Worm (Caenorhabditis elegans) whole organism, L4 larva: ENCODE measurements around the gene Y43B11AL.1.
A peak's percentile ranks its signal among the peaks of the same experiment; 100 is the strongest.

ENCODE experiments used
- F49E8.2 ChIP-seq: sonication (generic microtip); optimal IDR thresholded peaks from 2 replicates; lab custom pipeline; 2016; ENCODE audit warnings: missing compliant biosample characterization, mild to moderate bottlenecking, missing genetic modification characterization, borderline replicate concordance
- T20F7.1 ChIP-seq: fragments of 200-800 bp; sonication (Bioruptor generic); optimal IDR thresholded peaks from 2 replicates; lab custom pipeline; 2018; ENCODE audit warnings: mild to moderate bottlenecking, missing genetic modification characterization, missing compliant biosample characterization
- Y48G9A.11 ChIP-seq: fragments of 200-800 bp; sonication (Bioruptor generic); IDR thresholded peaks from 2 replicates; pipeline ENCODE4 v1.3.6; 2022; ENCODE audit warnings: missing genetic modification reagents, missing genetic modification characterization, missing compliant biosample characterization
- attf-4 ChIP-seq: sonication (generic microtip); optimal IDR thresholded peaks from 3 replicates; lab custom pipeline; 2017; ENCODE audit warnings: missing biosample characterization, missing genetic modification characterization
- ceh-28 ChIP-seq: fragments of 150-350 bp; optimal IDR thresholded peaks from 2 replicates; lab custom pipeline; 2014; ENCODE audit warnings: missing biosample characterization, missing genetic modification reagents, missing genetic modification characterization
- ceh-32 ChIP-seq: sonication (generic microtip); optimal IDR thresholded peaks from 2 replicates; lab custom pipeline; 2016; ENCODE audit warnings: mild to moderate bottlenecking, missing genetic modification characterization, missing compliant biosample characterization; ENCODE audit not compliant: poor library complexity
- ceh-62 ChIP-seq: sonication (generic microtip); optimal IDR thresholded peaks from 2 replicates; lab custom pipeline; 2017; ENCODE audit warnings: missing biosample characterization, missing genetic modification characterization
- ces-1 ChIP-seq: fragments of 150-350 bp; sonication (generic microtip); optimal IDR thresholded peaks from 4 replicates; lab custom pipeline; 2014; ENCODE audit warnings: missing biosample characterization, missing genetic modification reagents, missing genetic modification characterization
- cey-2 ChIP-seq: sonication (generic microtip); optimal IDR thresholded peaks from 3 replicates; lab custom pipeline; 2017; ENCODE audit warnings: missing genetic modification characterization, mild to moderate bottlenecking, missing compliant biosample characterization, antibody characterized with exemption, borderline replicate concordance; ENCODE audit not compliant: insufficient read depth
- daf-16 ChIP-seq, 3 experiments: sonication (generic microtip); optimal IDR thresholded peaks; 2 replicates each; lab custom pipeline; 2016 to 2017; ENCODE audit warnings: missing genetic modification characterization in 3 of 3, missing genetic modification reagents in 3 of 3, mild to moderate bottlenecking in 2 of 3, missing compliant biosample characterization in 2 of 3, missing biosample characterization in 1 of 3, moderate library complexity in 1 of 3
- daf-19 ChIP-seq: fragments of 200-800 bp; sonication (Bioruptor generic); conservative IDR thresholded peaks from 2 replicates; pipeline ENCODE4 v1.3.6; 2022; ENCODE audit warnings: missing genetic modification characterization, missing compliant biosample characterization
- daf-8 ChIP-seq: fragments of 200-800 bp; sonication (Bioruptor generic); IDR thresholded peaks from 2 replicates; pipeline ENCODE4 v1.3.6; 2022; ENCODE audit warnings: missing genetic modification characterization, missing compliant biosample characterization
- dmd-6 ChIP-seq: fragments of 200-800 bp; sonication (Bioruptor generic); IDR thresholded peaks from 2 replicates; pipeline ENCODE4 v1.3.6; 2022; ENCODE audit warnings: missing genetic modification reagents, missing genetic modification characterization, missing compliant biosample characterization
- dmd-8 ChIP-seq: fragments of 200-800 bp; sonication (Bioruptor generic); IDR thresholded peaks from 2 replicates; pipeline ENCODE4 v1.3.6; 2022; ENCODE audit warnings: missing genetic modification characterization, missing compliant biosample characterization
- dve-1 ChIP-seq: sonication (generic microtip); optimal IDR thresholded peaks from 2 replicates; lab custom pipeline; 2017; ENCODE audit warnings: antibody characterized with exemption, mild to moderate bottlenecking, missing genetic modification characterization, missing compliant biosample characterization; ENCODE audit not compliant: insufficient read depth
- egl-43 ChIP-seq: fragments of 200-800 bp; sonication (Bioruptor generic); IDR thresholded peaks from 2 replicates; pipeline ENCODE4 v1.3.6; 2022; ENCODE audit warnings: missing genetic modification reagents, missing genetic modification characterization, missing compliant biosample characterization
- fkh-10 ChIP-seq: fragments of 150-350 bp; optimal IDR thresholded peaks from 2 replicates; lab custom pipeline; 2014; ENCODE audit warnings: missing biosample characterization, missing genetic modification reagents, missing genetic modification characterization
- hif-1 ChIP-seq, 2 experiments: sonication (generic microtip); optimal IDR thresholded peaks; 2 replicates each; lab custom pipeline; 2016 to 2017; ENCODE audit warnings: missing compliant biosample characterization in 2 of 2, missing genetic modification characterization in 2 of 2, missing genetic modification reagents in 2 of 2, missing genotype in 2 of 2, mild to moderate bottlenecking in 1 of 2
- hlh-11 ChIP-seq: fragments of 200-800 bp; sonication (Bioruptor generic); optimal IDR thresholded peaks from 2 replicates; lab custom pipeline; 2018; ENCODE audit warnings: mild to moderate bottlenecking, missing genetic modification characterization, missing compliant biosample characterization
- hlh-30 ChIP-seq: sonication (generic microtip); optimal IDR thresholded peaks from 2 replicates; lab custom pipeline; 2017; ENCODE audit warnings: antibody characterized with exemption, mild to moderate bottlenecking, missing genetic modification characterization, missing compliant biosample characterization; ENCODE audit not compliant: insufficient read depth
- lin-1 ChIP-seq: fragments of 200-800 bp; sonication (Bioruptor generic); IDR thresholded peaks from 2 replicates; pipeline ENCODE4 v1.3.6; 2022; ENCODE audit warnings: missing genetic modification reagents, missing genetic modification characterization, missing compliant biosample characterization
- lin-38 ChIP-seq: fragments of 200-800 bp; sonication (Bioruptor generic); IDR thresholded peaks from 2 replicates; pipeline ENCODE4 v1.3.6; 2022; ENCODE audit warnings: missing genetic modification reagents, missing genetic modification characterization, missing compliant biosample characterization
- lir-3 ChIP-seq: sonication (generic microtip); optimal IDR thresholded peaks from 2 replicates; lab custom pipeline; 2016; ENCODE audit warnings: mild to moderate bottlenecking, missing genetic modification characterization, missing compliant biosample characterization
- lsy-2 ChIP-seq, 2 experiments: fragments of 150-350 bp in 1 of 2; sonication (generic microtip) in 1 of 2; optimal IDR thresholded peaks; 2 replicates each; lab custom pipeline; 2014 to 2017; ENCODE audit warnings: missing biosample characterization in 2 of 2, missing genetic modification characterization in 2 of 2
- madf-9 ChIP-seq: fragments of 200-800 bp; sonication (Bioruptor generic); conservative IDR thresholded peaks from 2 replicates; pipeline ENCODE4 v1.3.6; 2022; ENCODE audit warnings: missing genetic modification reagents, missing genetic modification characterization, missing compliant biosample characterization
- mdl-1 ChIP-seq, 2 experiments: fragments of 150-350 bp in 1 of 2; sonication (generic microtip) in 1 of 2; optimal IDR thresholded peaks; 2 replicates each; lab custom pipeline; 2014 to 2017; ENCODE audit warnings: missing biosample characterization in 2 of 2, missing genetic modification characterization in 2 of 2
- mep-1 ChIP-seq: fragments of 150-350 bp; sonication (generic microtip); optimal IDR thresholded peaks from 3 replicates; lab custom pipeline; 2014; ENCODE audit warnings: missing biosample characterization, missing genetic modification characterization
- mes-2 ChIP-seq: sonication (generic microtip); optimal IDR thresholded peaks from 2 replicates; lab custom pipeline; 2016; ENCODE audit warnings: missing genotype, mild to moderate bottlenecking, missing genetic modification characterization, missing compliant biosample characterization; ENCODE audit not compliant: poor library complexity, severe bottlenecking
- mxl-3 ChIP-seq: fragments of 200-800 bp; sonication (Bioruptor generic); optimal IDR thresholded peaks from 2 replicates; lab custom pipeline; 2018; ENCODE audit warnings: mild to moderate bottlenecking, missing genetic modification characterization, missing compliant biosample characterization
- nhr-102 ChIP-seq: sonication (generic microtip); optimal IDR thresholded peaks from 2 replicates; lab custom pipeline; 2016; ENCODE audit warnings: mild to moderate bottlenecking, missing genetic modification characterization, moderate library complexity, missing compliant biosample characterization
- nhr-237 ChIP-seq: sonication (generic microtip); optimal IDR thresholded peaks from 2 replicates; lab custom pipeline; 2017; ENCODE audit warnings: missing biosample characterization, missing genetic modification characterization
- nhr-28 ChIP-seq: fragments of 150-350 bp; optimal IDR thresholded peaks from 2 replicates; lab custom pipeline; 2014; ENCODE audit warnings: missing biosample characterization, missing genetic modification characterization
- nhr-48 ChIP-seq: sonication (generic microtip); optimal IDR thresholded peaks from 2 replicates; lab custom pipeline; 2016; ENCODE audit warnings: mild to moderate bottlenecking, missing genetic modification characterization, missing compliant biosample characterization
- nhr-6 ChIP-seq: fragments of 150-350 bp; optimal IDR thresholded peaks from 2 replicates; lab custom pipeline; 2014; ENCODE audit warnings: missing biosample characterization, missing genetic modification characterization
- nhr-77 ChIP-seq: fragments of 150-350 bp; optimal IDR thresholded peaks from 2 replicates; lab custom pipeline; 2014; ENCODE audit warnings: missing biosample characterization, missing genetic modification characterization
- php-3 ChIP-seq: fragments of 200-800 bp; sonication (Bioruptor generic); IDR thresholded peaks from 2 replicates; pipeline ENCODE4 v1.3.6; 2022; ENCODE audit warnings: missing genetic modification reagents, missing genetic modification characterization, missing compliant biosample characterization
- pqm-1 ChIP-seq: sonication (generic microtip); optimal IDR thresholded peaks from 2 replicates; lab custom pipeline; 2017; ENCODE audit warnings: missing biosample characterization, missing genetic modification characterization
- set-16 ChIP-seq: fragments of 200-800 bp; sonication (Bioruptor generic); IDR thresholded peaks from 2 replicates; pipeline ENCODE4 v1.3.6; 2022; ENCODE audit warnings: missing genetic modification reagents, missing genetic modification characterization, missing compliant biosample characterization
- snpc-4 ChIP-seq: fragments of 150-350 bp; optimal IDR thresholded peaks from 2 replicates; lab custom pipeline; 2014; ENCODE audit warnings: missing biosample characterization, missing genetic modification characterization
- spr-1 ChIP-seq: sonication (generic microtip); optimal IDR thresholded peaks from 2 replicates; lab custom pipeline; 2016; ENCODE audit warnings: mild to moderate bottlenecking, missing genetic modification characterization, missing compliant biosample characterization
- unc-62 ChIP-seq, 3 experiments: fragments of 150-350 bp in 1 of 3; sonication (generic microtip); optimal IDR thresholded peaks in 2 of 3; peaks in 1 of 3; 1 replicate in 1 of 3; 2 replicates in 2 of 3; lab custom pipeline; 2014 to 2017; ENCODE audit warnings: missing biosample characterization in 3 of 3, missing genetic modification characterization in 3 of 3, missing genetic modification reagents in 3 of 3, missing genotype in 1 of 3
- zfp-2 ChIP-seq: sonication (generic microtip); optimal IDR thresholded peaks from 2 replicates; lab custom pipeline; 2016; ENCODE audit warnings: mild to moderate bottlenecking, missing genetic modification characterization, missing compliant biosample characterization
- zip-2 ChIP-seq: fragments of 150-350 bp; optimal IDR thresholded peaks from 2 replicates; lab custom pipeline; 2014; ENCODE audit warnings: missing biosample characterization, missing genetic modification characterization

The Y43B11AL.1 gene

ce11 chrIV:7018623-7019022 is 46.5 kb upstream of the Y43B11AL.1 start:
- peak; percentile 67 for TF ChIP-seq fkh-10 (GFP tag; lab: Kevin White, UChicago)
- TF ChIP-seq ceh-28, result no peak
- TF ChIP-seq ces-1 (GFP tag; lab: Kevin White, UChicago), result peak; percentile 38

- TF ChIP-seq Y48G9A.11, result no peak
- peak in 1 of 2 experiments; percentile 71 for TF ChIP-seq mdl-1 (tag; optimal IDR thresholded peaks at IDR 0.05; lab: Kevin White, UChicago)
- no peak for TF ChIP-seq daf-19 (GFP tag; lab: Robert Waterston, UW)
- no peak for TF ChIP-seq zip-2 (tag; lab: Kevin White, UChicago)
- peak in 1 of 2 experiments; percentile 18 for TF ChIP-seq unc-62 (GFP tag; optimal IDR thresholded peaks at IDR 0.05 in 1 of 2; lab: Kevin White, UChicago)
- TF ChIP-seq unc-62 (tag; optimal IDR thresholded peaks at IDR 0.05; lab: Kevin White, UChicago), result no peak
- peak; percentile 44 for TF ChIP-seq mep-1 (tag; lab: Kevin White, UChicago)
- TF ChIP-seq mxl-3 (GFP tag; lab: Kevin White, UChicago), result peak; percentile 27
- TF ChIP-seq daf-16 (GFP tag; optimal IDR thresholded peaks at IDR 0.05; lab: Kevin White, UChicago), result peak in 1 of 2 experiments; percentile 5
- peak; percentile 98 for TF ChIP-seq daf-16 (tag; optimal IDR thresholded peaks at IDR 0.05; lab: Kevin White, UChicago)
- peak in 1 of 2 experiments; percentile 41 for TF ChIP-seq lsy-2 (tag; optimal IDR thresholded peaks at IDR 0.05; lab: Kevin White, UChicago)
- TF ChIP-seq T20F7.1 (GFP tag; lab: Kevin White, UChicago), result no peak
- peak; percentile 91 for TF ChIP-seq dmd-6 (GFP tag; lab: Robert Waterston, UW)
- peak; percentile 92 for TF ChIP-seq hlh-30 (tag; lab: Kevin White, UChicago)
- TF ChIP-seq nhr-102 (tag; lab: Kevin White, UChicago), result peak; percentile 4
- TF ChIP-seq nhr-48 (tag; lab: Kevin White, UChicago), result peak; percentile 50
- no peak for TF ChIP-seq mes-2
- peak; percentile 65 for TF ChIP-seq nhr-77 (tag; lab: Kevin White, UChicago)
- TF ChIP-seq hlh-11 (tag; lab: Kevin White, UChicago), result peak; percentile 70
- peak; percentile 63 for TF ChIP-seq php-3 (GFP tag; lab: Robert Waterston, UW)
- peak; percentile 79 for TF ChIP-seq dve-1 (tag; lab: Kevin White, UChicago)
- peak; percentile 81 for TF ChIP-seq nhr-28 (tag; lab: Kevin White, UChicago)
Observed at ce11 chrIV:7020630-7021029, 44.5 kb upstream of the Y43B11AL.1 start.

ce11 chrIV:7022227-7022626 is 42.9 kb upstream of the Y43B11AL.1 start:
- TF ChIP-seq unc-62 (GFP tag; optimal IDR thresholded peaks at IDR 0.05 in 1 of 2; lab: Kevin White, UChicago) (peak in 1 of 2 experiments; percentile 61), unc-62 (tag; optimal IDR thresholded peaks at IDR 0.05; lab: Kevin White, UChicago) (no peak), ceh-62 (tag; lab: Kevin White, UChicago) (no peak)

ce11 chrIV:7023004-7023403 is 42.1 kb upstream of the Y43B11AL.1 start:
- TF ChIP-seq nhr-237 (no peak), pqm-1 (tag; lab: Kevin White, UChicago) (no peak), nhr-102 (tag; lab: Kevin White, UChicago) (no peak), attf-4 (no peak), daf-8 (GFP tag; lab: Robert Waterston, UW) (no peak), mdl-1 (tag; optimal IDR thresholded peaks at IDR 0.05; lab: Kevin White, UChicago) (peak; percentile 13 to 74), F49E8.2 (tag; lab: Kevin White, UChicago) (no peak), snpc-4 (tag; lab: Kevin White, UChicago) (no peak), fkh-10 (GFP tag; lab: Kevin White, UChicago) (no peak), cey-2 (tag; lab: Kevin White, UChicago) (no peak), spr-1 (tag; lab: Kevin White, UChicago) (no peak), php-3 (GFP tag; lab: Robert Waterston, UW) (no peak), set-16 (GFP tag; lab: Robert Waterston, UW) (no peak), unc-62 (GFP tag; optimal IDR thresholded peaks at IDR 0.05 in 1 of 2; lab: Kevin White, UChicago) (no peak), unc-62 (tag; optimal IDR thresholded peaks at IDR 0.05; lab: Kevin White, UChicago) (no peak), lir-3 (tag; lab: Kevin White, UChicago) (no peak), zfp-2 (tag; lab: Kevin White, UChicago) (no peak), ceh-32 (tag; lab: Kevin White, UChicago) (no peak), egl-43 (no peak), lin-1 (no peak), lin-38 (no peak), madf-9 (GFP tag; lab: Robert Waterston, UW) (no peak), dmd-8 (GFP tag; lab: Robert Waterston, UW) (no peak), nhr-6 (peak; percentile 76), hif-1 (tag; optimal IDR thresholded peaks at IDR 0.05; lab: Kevin White, UChicago) (no peak)
